Worm (Caenorhabditis elegans) whole organism, young adult: Measurements from ENCODE around the gene F26A1.1.

Experiments
- B0336.3 ChIP-seq: fragments of 200-800 bp; sonication (Bioruptor generic); IDR thresholded peaks from 2 replicates; pipeline ENCODE4 v1.3.6; 2022; ENCODE audit warnings: missing genetic modification characterization, missing compliant biosample characterization
- C06A6.2 ChIP-seq: fragments of 200-800 bp; sonication (Bioruptor generic); conservative IDR thresholded peaks from 2 replicates; pipeline ENCODE4 v1.3.6; 2022; ENCODE audit warnings: missing genetic modification characterization, missing compliant biosample characterization
- C17E4.6 ChIP-seq: fragments of 200-800 bp; sonication (Bioruptor generic); IDR thresholded peaks from 2 replicates; pipeline ENCODE4 v1.3.6; 2022; ENCODE audit warnings: missing genetic modification reagents, missing genetic modification characterization, missing compliant biosample characterization
- F22D6.2 ChIP-seq: sonication (generic microtip); optimal IDR thresholded peaks from 2 replicates; lab custom pipeline; 2016; ENCODE audit warnings: mild to moderate bottlenecking, missing genetic modification characterization, missing compliant biosample characterization
- F33H1.4 ChIP-seq: fragments of 200-800 bp; sonication (Bioruptor generic); IDR thresholded peaks from 2 replicates; pipeline ENCODE4 v1.3.6; 2022; ENCODE audit warnings: missing genetic modification reagents, missing genetic modification characterization, missing compliant biosample characterization
- F57C9.4 ChIP-seq: sonication (generic microtip); optimal IDR thresholded peaks from 2 replicates; lab custom pipeline; 2017; ENCODE audit warnings: mild to moderate bottlenecking, missing genetic modification characterization, missing compliant biosample characterization
- Y53G8AR.9 ChIP-seq: fragments of 200-800 bp; sonication (Bioruptor generic); conservative IDR thresholded peaks from 2 replicates; pipeline ENCODE4 v1.3.6; 2022; ENCODE audit warnings: missing genetic modification reagents, missing genetic modification characterization, missing compliant biosample characterization
- Y95B8A.8 ChIP-seq: fragments of 200-800 bp; sonication (Bioruptor generic); IDR thresholded peaks from 2 replicates; pipeline ENCODE4 v1.3.6; 2022; ENCODE audit warnings: missing genetic modification reagents, missing genetic modification characterization, missing compliant biosample characterization
- attf-5 ChIP-seq: fragments of 200-800 bp; sonication (Bioruptor generic); optimal IDR thresholded peaks from 2 replicates; lab custom pipeline; 2018; ENCODE audit warnings: mild to moderate bottlenecking, missing genetic modification characterization, missing compliant biosample characterization
- cebp-2 ChIP-seq: fragments of 200-800 bp; sonication (Bioruptor generic); IDR thresholded peaks from 2 replicates; pipeline ENCODE4 v1.3.6; 2022; ENCODE audit warnings: missing genetic modification characterization, missing compliant biosample characterization
- ceh-100 ChIP-seq: fragments of 200-800 bp; sonication (Bioruptor generic); IDR thresholded peaks from 2 replicates; pipeline ENCODE4 v1.3.6; 2022; ENCODE audit warnings: missing genetic modification reagents, missing genetic modification characterization, missing compliant biosample characterization
- ceh-40 ChIP-seq: fragments of 200-800 bp; sonication (Bioruptor generic); IDR thresholded peaks from 2 replicates; pipeline ENCODE4 v1.3.6; 2022; ENCODE audit warnings: missing genetic modification characterization, missing compliant biosample characterization
- ceh-79 ChIP-seq: sonication (generic microtip); optimal IDR thresholded peaks from 2 replicates; lab custom pipeline; 2017; ENCODE audit warnings: mild to moderate bottlenecking, missing genetic modification characterization, missing compliant biosample characterization
- dox-1 ChIP-seq: fragments of 200-800 bp; sonication (Bioruptor generic); IDR thresholded peaks from 2 replicates; pipeline ENCODE4 v1.3.6; 2022; ENCODE audit warnings: missing genetic modification reagents, missing genetic modification characterization, missing compliant biosample characterization
- egl-18 ChIP-seq: fragments of 200-800 bp; sonication (Bioruptor generic); IDR thresholded peaks from 2 replicates; pipeline ENCODE4 v1.3.6; 2022; ENCODE audit warnings: missing genetic modification reagents, missing genetic modification characterization, missing compliant biosample characterization
- gei-17 ChIP-seq: fragments of 200-800 bp; sonication (Bioruptor generic); optimal IDR thresholded peaks from 2 replicates; lab custom pipeline; 2018; ENCODE audit warnings: mild to moderate bottlenecking, missing genetic modification characterization, missing compliant biosample characterization
- him-1 ChIP-seq: sonication (generic microtip); optimal IDR thresholded peaks from 2 replicates; lab custom pipeline; 2016; ENCODE audit warnings: missing genotype, missing genetic modification reagents, missing genetic modification characterization, missing compliant biosample characterization
- hmg-1.2 ChIP-seq: fragments of 200-800 bp; sonication (Bioruptor generic); IDR thresholded peaks from 2 replicates; pipeline ENCODE4 v1.3.6; 2022; ENCODE audit warnings: missing genetic modification reagents, missing genetic modification characterization, missing compliant biosample characterization
- hmg-20 ChIP-seq: fragments of 200-800 bp; sonication (Bioruptor generic); IDR thresholded peaks from 2 replicates; pipeline ENCODE4 v1.3.6; 2022; ENCODE audit warnings: missing genetic modification reagents, missing genetic modification characterization, missing compliant biosample characterization
- hrde-1 ChIP-seq: sonication (generic microtip); optimal IDR thresholded peaks from 2 replicates; lab custom pipeline; 2016; ENCODE audit warnings: missing genetic modification characterization, mild to moderate bottlenecking, missing compliant biosample characterization, moderate library complexity, missing genotype, missing genetic modification reagents, borderline replicate concordance
- let-526 ChIP-seq: fragments of 200-800 bp; sonication (Bioruptor generic); IDR thresholded peaks from 2 replicates; pipeline ENCODE4 v1.3.6; 2022; ENCODE audit warnings: missing genetic modification reagents, missing genetic modification characterization, missing compliant biosample characterization
- let-607 ChIP-seq, 2 experiments: fragments of 200-800 bp in 1 of 2; sonication (Bioruptor generic) in 1 of 2; sonication (generic microtip) in 1 of 2; optimal IDR thresholded peaks; 2 replicates each; lab custom pipeline; 2016 to 2018; ENCODE audit warnings: mild to moderate bottlenecking in 2 of 2, missing compliant biosample characterization in 2 of 2, missing genetic modification characterization in 2 of 2, moderate library complexity in 2 of 2, missing genotype in 1 of 2
- lin-26 ChIP-seq: fragments of 200-800 bp; sonication (Bioruptor generic); IDR thresholded peaks from 2 replicates; pipeline ENCODE4 v1.3.6; 2022; ENCODE audit warnings: missing genetic modification reagents, missing genetic modification characterization, missing compliant biosample characterization
- lin-35 ChIP-seq, 3 experiments: fragments of 150-350 bp in 2 of 3; sonication (generic microtip) in 1 of 3; optimal IDR thresholded peaks; 2 replicates each; lab custom pipeline; 2014 to 2018; ENCODE audit warnings: missing biosample characterization in 3 of 3, missing genetic modification characterization in 3 of 3, missing genetic modification reagents in 3 of 3
- lir-1 ChIP-seq: fragments of 200-800 bp; sonication (Bioruptor generic); conservative IDR thresholded peaks from 2 replicates; pipeline ENCODE4 v1.3.6; 2022; ENCODE audit warnings: missing genetic modification reagents, missing genetic modification characterization, missing compliant biosample characterization
- lsl-1 ChIP-seq: fragments of 200-800 bp; sonication (Bioruptor generic); optimal IDR thresholded peaks from 2 replicates; lab custom pipeline; 2018; ENCODE audit warnings: mild to moderate bottlenecking, missing genetic modification characterization, moderate library complexity, missing compliant biosample characterization
- madf-3 ChIP-seq: fragments of 200-800 bp; sonication (Bioruptor generic); IDR thresholded peaks from 2 replicates; pipeline ENCODE4 v1.3.6; 2022; ENCODE audit warnings: missing genetic modification reagents, missing genetic modification characterization, missing compliant biosample characterization
- madf-6 ChIP-seq: fragments of 200-800 bp; sonication (Bioruptor generic); IDR thresholded peaks from 2 replicates; pipeline ENCODE4 v1.3.6; 2022; ENCODE audit warnings: missing genetic modification reagents, missing genetic modification characterization, missing compliant biosample characterization
- mel-28 ChIP-seq: sonication (generic microtip); optimal IDR thresholded peaks from 2 replicates; lab custom pipeline; 2016; ENCODE audit warnings: borderline replicate concordance, mild to moderate bottlenecking, missing genetic modification characterization, missing compliant biosample characterization
- mxl-1 ChIP-seq: sonication (generic microtip); optimal IDR thresholded peaks from 2 replicates; lab custom pipeline; 2016; ENCODE audit warnings: missing genetic modification characterization, missing compliant biosample characterization
- nhr-27 ChIP-seq: fragments of 200-800 bp; sonication (Bioruptor generic); optimal IDR thresholded peaks from 2 replicates; lab custom pipeline; 2018; ENCODE audit warnings: mild to moderate bottlenecking, missing genetic modification characterization, moderate library complexity, missing compliant biosample characterization
- repo-1 ChIP-seq: sonication (generic microtip); optimal IDR thresholded peaks from 2 replicates; lab custom pipeline; 2017; ENCODE audit warnings: mild to moderate bottlenecking, missing genetic modification characterization, missing compliant biosample characterization
- rpc-1 ChIP-seq, 2 experiments: fragments of 150-350 bp in 1 of 2; sonication (generic microtip) in 1 of 2; optimal IDR thresholded peaks; 2 replicates each; lab custom pipeline; 2014 to 2018; ENCODE audit warnings: missing biosample characterization in 1 of 2, missing genetic modification characterization in 1 of 2, missing genetic modification reagents in 1 of 2, missing genotype in 1 of 2
- snpc-1.1 ChIP-seq: sonication (generic microtip); optimal IDR thresholded peaks from 2 replicates; lab custom pipeline; 2017; ENCODE audit warnings: missing genetic modification characterization, mild to moderate bottlenecking, missing compliant biosample characterization, antibody characterized with exemption, moderate library complexity, missing genotype, missing genetic modification reagents; ENCODE audit not compliant: insufficient read depth
- tbx-9 ChIP-seq: sonication (generic microtip); optimal IDR thresholded peaks from 2 replicates; lab custom pipeline; 2016; ENCODE audit warnings: borderline replicate concordance, missing genetic modification characterization, inconsistent platforms, missing compliant biosample characterization
- tlf-1 ChIP-seq: fragments of 200-800 bp; sonication (Bioruptor generic); optimal IDR thresholded peaks from 2 replicates; lab custom pipeline; 2018; ENCODE audit warnings: mild to moderate bottlenecking, missing genetic modification characterization, missing compliant biosample characterization
- unc-130 ChIP-seq: sonication (generic microtip); optimal IDR thresholded peaks from 2 replicates; lab custom pipeline; 2016; ENCODE audit warnings: missing genetic modification reagents, missing genetic modification characterization, missing compliant biosample characterization
- unc-62 ChIP-seq: fragments of 150-350 bp; optimal IDR thresholded peaks from 2 replicates; lab custom pipeline; 2014; ENCODE audit warnings: missing biosample characterization, missing genetic modification reagents, missing genetic modification characterization
- zfh-2 ChIP-seq: fragments of 200-800 bp; sonication (Bioruptor generic); conservative IDR thresholded peaks from 2 replicates; pipeline ENCODE4 v1.3.6; 2022; ENCODE audit warnings: missing genetic modification reagents, missing genetic modification characterization, missing compliant biosample characterization
- ztf-18 ChIP-seq: sonication (generic microtip); optimal IDR thresholded peaks from 2 replicates; lab custom pipeline; 2016; ENCODE audit warnings: missing genotype, mild to moderate bottlenecking, missing genetic modification characterization, missing compliant biosample characterization
- ztf-28 ChIP-seq: fragments of 200-800 bp; sonication (Bioruptor generic); IDR thresholded peaks from 2 replicates; pipeline ENCODE4 v1.3.6; 2022; ENCODE audit warnings: missing genetic modification reagents, missing genetic modification characterization, missing compliant biosample characterization

Gene F26A1.1

ce11 chrIII:4844327-4844726, 6.0 kb upstream of the F26A1.1 start, which contains the start of the genes clec-157 and fkh-5:
Gene clec-157, minus strand, starts transcription at chrIII:4844427.
Gene fkh-5, plus strand, starts transcription at chrIII:4844662.
- TF ChIP-seq ceh-40 (GFP tag; lab: Robert Waterston, UW), result no peak
- TF ChIP-seq C17E4.6 (GFP tag; lab: Robert Waterston, UW), result no peak
- no peak for TF ChIP-seq F22D6.2
- no peak for TF ChIP-seq nhr-27
- TF ChIP-seq dox-1, result no peak
- TF ChIP-seq snpc-1.1 (tag; lab: Kevin White, UChicago), result no peak
- TF ChIP-seq ceh-100 (GFP tag; lab: Robert Waterston, UW), result no peak
- no peak for TF ChIP-seq let-526 (GFP tag; lab: Robert Waterston, UW)
- no peak for TF ChIP-seq cebp-2
- no peak for TF ChIP-seq rpc-1 (optimal IDR thresholded peaks at IDR 0.05; lab: Kevin White, UChicago)
- no peak for TF ChIP-seq rpc-1 (tag; optimal IDR thresholded peaks at IDR 0.05; lab: Kevin White, UChicago)
- no peak for TF ChIP-seq ztf-18 (tag; lab: Kevin White, UChicago)
- TF ChIP-seq gei-17 (GFP tag; lab: Kevin White, UChicago), result no peak

ce11 chrIII:4849739-4850138, 568 bp upstream of the F26A1.1 start, which contains the start of gene nonu-1:
Gene nonu-1, minus strand, starts transcription at chrIII:4849907.
- TF ChIP-seq F22D6.2 (no peak), attf-5 (peak; percentile 37), hmg-1.2 (GFP tag; lab: Robert Waterston, UW) (peak; percentile 32; the same call in 1 of the 2 replicates), let-607 (tag; optimal IDR thresholded peaks at IDR 0.05; lab: Kevin White, UChicago) (peak in 1 of 2 experiments; percentile 25), mel-28 (no peak), repo-1 (tag; lab: Kevin White, UChicago) (no peak)

ce11 chrIII:4852025-4852424, 1.7 kb downstream of the F26A1.1 start, which contains the start of gene ced-4:
Gene ced-4, plus strand, starts transcription at chrIII:4852325.
- no peak for TF ChIP-seq mxl-1
- no peak for TF ChIP-seq tbx-9 (tag; lab: Kevin White, UChicago)
- peak in 1 of 3 experiments; percentile 1 for TF ChIP-seq lin-35 (GFP tag; optimal IDR thresholded peaks at IDR 0.05; lab: Kevin White, UChicago)
- TF ChIP-seq ceh-79 (tag; lab: Kevin White, UChicago), result no peak
- 0 out of 2 replicates have a peak, but pooled peaks have one; percentile 32 for TF ChIP-seq madf-3
- no peak for TF ChIP-seq ceh-100 (GFP tag; lab: Robert Waterston, UW)
- no peak for TF ChIP-seq gei-17 (GFP tag; lab: Kevin White, UChicago)

DNA sequence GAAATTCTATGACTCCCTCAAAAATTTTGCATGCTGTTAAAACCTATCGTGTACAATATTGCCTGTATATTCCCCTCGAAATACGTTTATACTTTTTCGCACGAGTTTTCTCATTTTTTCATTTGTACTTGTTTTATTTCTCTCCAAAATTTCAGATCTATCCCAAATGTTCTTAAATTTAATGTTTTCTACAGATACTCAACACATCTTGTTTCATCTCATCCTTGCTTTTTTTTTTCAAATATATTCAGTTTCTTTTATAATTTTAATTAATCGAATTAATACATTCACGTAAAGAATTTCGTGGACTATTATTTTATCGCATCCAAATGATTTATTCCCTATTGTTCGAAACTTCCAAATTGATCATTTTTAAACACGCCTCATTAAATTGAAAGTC, 4.6 kb downstream of the F26A1.1 start, which contains the start of gene C35D10.8:
Gene C35D10.8 (plus strand): TSS at position 301 of the 400 bp plus-strand sequence.
- TF ChIP-seq mel-28 (no peak), C06A6.2 (no peak), Y53G8AR.9 (GFP tag; lab: Robert Waterston, UW) (no peak), B0336.3 (no peak), Y95B8A.8 (GFP tag; lab: Robert Waterston, UW) (no peak)

DNA sequence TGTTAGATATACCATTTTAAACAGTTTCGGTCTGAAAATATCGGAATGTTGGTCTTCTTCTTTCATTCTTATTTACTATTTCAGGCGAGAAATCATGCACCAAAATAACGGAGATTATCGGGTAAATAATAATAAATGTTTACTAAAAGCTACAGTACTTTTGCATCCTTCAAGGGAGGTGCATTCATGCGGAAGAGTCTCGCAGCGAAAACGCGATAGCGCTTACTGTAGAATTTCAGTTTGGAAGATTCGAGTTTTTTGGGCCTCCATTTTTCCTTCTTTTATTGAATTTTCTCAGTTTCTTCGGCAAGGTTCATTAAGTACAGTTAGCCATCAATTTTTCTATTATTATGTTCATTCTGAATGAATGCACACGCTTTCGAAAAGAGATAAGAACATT, 5.8 kb downstream of the F26A1.1 start, which contains the start of gene C35D10.7:
Gene C35D10.7 (plus strand): TSS at position 85 of the 400 bp plus-strand sequence.
- TF ChIP-seq unc-130 (GFP tag; lab: Kevin White, UChicago) (peak; percentile 25), lin-35 (GFP tag; optimal IDR thresholded peaks at IDR 0.05; lab: Kevin White, UChicago) (no peak), hmg-20 (no peak), tlf-1 (GFP tag; lab: Kevin White, UChicago) (no peak), him-1 (tag; lab: Kevin White, UChicago) (no peak), lsl-1 (GFP tag; lab: Kevin White, UChicago) (peak; percentile 88), F57C9.4 (tag; lab: Kevin White, UChicago) (no peak), egl-18 (GFP tag; lab: Robert Waterston, UW) (no peak), lin-26 (GFP tag; lab: Robert Waterston, UW) (no peak), madf-6 (GFP tag; lab: Robert Waterston, UW) (peak; percentile 73; the same call in 1 of the 2 replicates), let-607 (tag; optimal IDR thresholded peaks at IDR 0.05; lab: Kevin White, UChicago) (no peak), hrde-1 (no peak), C17E4.6 (GFP tag; lab: Robert Waterston, UW) (no peak), F33H1.4 (peak; percentile 75), ztf-28 (GFP tag; lab: Robert Waterston, UW) (no peak), lir-1 (GFP tag; lab: Robert Waterston, UW) (no peak), B0336.3 (no peak), zfh-2 (GFP tag; lab: Robert Waterston, UW) (no peak), unc-62 (no peak)
